Worm (Caenorhabditis elegans): ENCODE data around the gene srx-42.

DNA sequence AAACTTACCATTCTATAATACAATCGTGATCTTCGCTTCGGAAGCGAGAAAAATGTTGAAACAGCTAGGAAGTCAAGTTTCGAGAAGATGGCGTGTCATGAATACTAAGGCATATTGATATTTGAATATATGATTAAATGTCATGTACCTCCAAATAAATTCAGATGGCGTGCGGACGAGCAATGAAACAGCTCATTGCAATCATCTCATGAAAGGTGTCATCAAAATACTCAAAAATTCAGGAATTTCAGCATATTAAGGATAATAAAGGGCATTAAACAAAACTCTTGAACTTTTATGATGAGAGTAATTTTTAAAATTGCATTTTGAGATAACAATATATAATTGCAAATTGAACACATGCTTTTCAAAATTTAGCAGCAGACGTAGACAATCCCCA is 5.4 kb upstream of the srx-42 start, which contains the start of gene gcy-32:
- TF ChIP-seq irx-1 (tag; optimal IDR thresholded peaks at IDR 0.05) (no peak), nhr-71 (tag; optimal IDR thresholded peaks at IDR 0.05) (no peak), lin-15B (tag; optimal IDR thresholded peaks at IDR 0.05) (no peak), zip-4 (GFP tag; optimal IDR thresholded peaks at IDR 0.05) (no peak), unc-62 (GFP tag; optimal IDR thresholded peaks at IDR 0.05) (no peak), jun-1 (tag; optimal IDR thresholded peaks at IDR 0.05) (no peak), hpl-2 (GFP tag; optimal IDR thresholded peaks at IDR 0.05) (no peak), snu-23 (GFP tag; optimal IDR thresholded peaks at IDR 0.05) (no peak), pag-3 (tag; optimal IDR thresholded peaks at IDR 0.05; ENCODE audit: borderline replicate concordance, insufficient read depth) (no peak), tbx-2 (tag; optimal IDR thresholded peaks at IDR 0.05) (no peak), lin-39 (tag; optimal IDR thresholded peaks at IDR 0.05) (no peak), xbp-1 (tag; optimal IDR thresholded peaks at IDR 0.05) (no peak), dpl-1 (GFP tag; optimal IDR thresholded peaks at IDR 0.05) (no peak)

Data from whole organism, L1 larva.